Worm (Caenorhabditis elegans) whole organism, young adult: ENCODE results near the gene tag-280.

ENCODE experiments used
- F52B5.7 ChIP-seq: sonication (generic microtip); optimal IDR thresholded peaks from 2 replicates; lab custom pipeline; 2016; ENCODE audit warnings: mild to moderate bottlenecking, missing genetic modification characterization, missing compliant biosample characterization
- ama-1 ChIP-seq, 3 experiments: fragments of 150-350 bp in 1 of 3; sonication (generic microtip) in 2 of 3; optimal IDR thresholded peaks; 2 replicates each; lab custom pipeline; 2014 to 2018; ENCODE audit warnings: missing biosample characterization in 2 of 3, missing genetic modification characterization in 2 of 3, missing genetic modification reagents in 2 of 3
- aptf-2 ChIP-seq: fragments of 200-800 bp; sonication (Bioruptor generic); conservative IDR thresholded peaks from 2 replicates; pipeline ENCODE4 v1.3.6; 2022; ENCODE audit warnings: missing genetic modification reagents, missing genetic modification characterization, missing compliant biosample characterization
- cebp-1 ChIP-seq, 2 experiments: fragments of 200-800 bp in 1 of 2; sonication (Bioruptor generic) in 1 of 2; sonication (generic microtip) in 1 of 2; IDR thresholded peaks in 1 of 2; optimal IDR thresholded peaks in 1 of 2; 2 replicates each; pipeline versions ENCODE4 v1.3.6 to Lab custom; 2017 to 2022; ENCODE audit warnings: missing compliant biosample characterization in 2 of 2, missing genetic modification characterization in 2 of 2, mild to moderate bottlenecking in 1 of 2, missing genetic modification reagents in 1 of 2, moderate library complexity in 1 of 2
- ceh-100 ChIP-seq: fragments of 200-800 bp; sonication (Bioruptor generic); IDR thresholded peaks from 2 replicates; pipeline ENCODE4 v1.3.6; 2022; ENCODE audit warnings: missing genetic modification reagents, missing genetic modification characterization, missing compliant biosample characterization
- ceh-40 ChIP-seq: fragments of 200-800 bp; sonication (Bioruptor generic); IDR thresholded peaks from 2 replicates; pipeline ENCODE4 v1.3.6; 2022; ENCODE audit warnings: missing genetic modification characterization, missing compliant biosample characterization
- him-1 ChIP-seq: sonication (generic microtip); optimal IDR thresholded peaks from 2 replicates; lab custom pipeline; 2016; ENCODE audit warnings: missing genotype, missing genetic modification reagents, missing genetic modification characterization, missing compliant biosample characterization
- lsl-1 ChIP-seq: fragments of 200-800 bp; sonication (Bioruptor generic); optimal IDR thresholded peaks from 2 replicates; lab custom pipeline; 2018; ENCODE audit warnings: mild to moderate bottlenecking, missing genetic modification characterization, moderate library complexity, missing compliant biosample characterization
- rpc-1 ChIP-seq, 2 experiments: fragments of 150-350 bp in 1 of 2; sonication (generic microtip) in 1 of 2; optimal IDR thresholded peaks; 2 replicates each; lab custom pipeline; 2014 to 2018; ENCODE audit warnings: missing biosample characterization in 1 of 2, missing genetic modification characterization in 1 of 2, missing genetic modification reagents in 1 of 2, missing genotype in 1 of 2
- snpc-1.3 ChIP-seq: sonication (generic microtip); optimal IDR thresholded peaks from 2 replicates; lab custom pipeline; 2017; ENCODE audit warnings: missing genetic modification characterization, mild to moderate bottlenecking, missing compliant biosample characterization, antibody characterized with exemption, moderate library complexity, missing genotype, missing genetic modification reagents; ENCODE audit not compliant: insufficient read depth
- snpc-3.4 ChIP-seq: sonication (generic microtip); optimal IDR thresholded peaks from 2 replicates; lab custom pipeline; 2017; ENCODE audit warnings: missing genetic modification characterization, mild to moderate bottlenecking, missing compliant biosample characterization, antibody characterized with exemption, moderate library complexity, missing genotype, missing genetic modification reagents
- tbp1 ChIP-seq: fragments of 200-800 bp; sonication (Bioruptor generic); optimal IDR thresholded peaks from 2 replicates; lab custom pipeline; 2018; ENCODE audit warnings: mild to moderate bottlenecking, missing genetic modification characterization, missing compliant biosample characterization
- unc-130 ChIP-seq: sonication (generic microtip); optimal IDR thresholded peaks from 2 replicates; lab custom pipeline; 2016; ENCODE audit warnings: missing genetic modification reagents, missing genetic modification characterization, missing compliant biosample characterization

DNA sequence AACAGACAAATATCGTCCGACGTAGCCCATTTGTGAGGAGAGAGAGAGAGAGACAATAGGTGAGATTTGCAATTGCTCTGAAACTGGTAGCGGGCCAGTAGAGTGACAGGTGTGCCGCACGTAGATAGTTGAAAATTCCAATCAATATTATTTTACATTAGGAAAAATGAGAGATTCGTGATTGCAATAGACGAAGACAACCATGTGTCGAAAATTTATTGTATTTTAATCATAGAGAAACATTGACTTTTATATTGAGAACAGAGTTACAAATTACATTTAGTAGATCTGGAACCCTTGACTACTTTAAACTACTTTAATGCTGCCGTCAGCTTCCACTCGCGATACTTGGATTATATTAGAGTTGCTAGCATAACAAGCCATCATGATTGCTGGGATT, 48.0 kb upstream of the tag-280 start, which contains the start of gene Y57A10C.1:
- no peak for TF ChIP-seq aptf-2 (GFP tag; lab: Robert Waterston, UW)
- TF ChIP-seq F52B5.7 (tag; lab: Kevin White, UChicago), result no peak
- no peak for TF ChIP-seq tbp1 (GFP tag; lab: Kevin White, UChicago)
- TF ChIP-seq cebp-1 (GFP tag; IDR thresholded peaks at IDR 0.05; lab: Robert Waterston, UW), result no peak
- no peak for TF ChIP-seq cebp-1 (tag; optimal IDR thresholded peaks at IDR 0.05; lab: Kevin White, UChicago)
- no peak for TF ChIP-seq ceh-40
- no peak for TF ChIP-seq snpc-1.3
- TF ChIP-seq him-1 (tag; lab: Kevin White, UChicago), result no peak
- no peak for TF ChIP-seq ceh-100
- TF ChIP-seq unc-130 (GFP tag; lab: Kevin White, UChicago), result no peak
- no peak for TF ChIP-seq rpc-1 (optimal IDR thresholded peaks at IDR 0.05; lab: Kevin White, UChicago)
- TF ChIP-seq rpc-1 (tag; optimal IDR thresholded peaks at IDR 0.05; lab: Kevin White, UChicago), result no peak
- TF ChIP-seq ama-1 (optimal IDR thresholded peaks at IDR 0.05; lab: Kevin White, UChicago), result no peak
- no peak for TF ChIP-seq ama-1 (GFP tag; optimal IDR thresholded peaks at IDR 0.05; lab: Kevin White, UChicago)
- no peak for TF ChIP-seq snpc-3.4 (tag; lab: Kevin White, UChicago)
- TF ChIP-seq lsl-1 (GFP tag; lab: Kevin White, UChicago), result no peak
